Worm (Caenorhabditis elegans) whole organism, midembryonic: ENCODE measurements around the gene ZK938.10.

Experiments used
- T22C8.4 ChIP-seq: fragments of 200-800 bp; sonication (Bioruptor generic); IDR thresholded peaks from 2 replicates; pipeline ENCODE4 v1.3.6; 2022; ENCODE audit warnings: missing genetic modification characterization, missing compliant biosample characterization
- cog-1 ChIP-seq: sonication (generic microtip); optimal IDR thresholded peaks from 2 replicates; lab custom pipeline; 2016; ENCODE audit warnings: missing genetic modification characterization, missing compliant biosample characterization
- flt-1 ChIP-seq: fragments of 200-800 bp; sonication (Bioruptor generic); IDR thresholded peaks from 2 replicates; pipeline ENCODE4 v1.3.6; 2022; ENCODE audit warnings: missing genetic modification characterization, missing compliant biosample characterization
- klf-2 ChIP-seq: fragments of 200-800 bp; sonication (Bioruptor generic); conservative IDR thresholded peaks from 2 replicates; pipeline ENCODE4 v1.3.6; 2022; ENCODE audit warnings: missing genetic modification reagents, missing genetic modification characterization, missing compliant biosample characterization
- med-1 ChIP-seq: sonication (generic microtip); optimal IDR thresholded peaks from 2 replicates; lab custom pipeline; 2017; ENCODE audit warnings: missing genetic modification characterization, mild to moderate bottlenecking, missing compliant biosample characterization, antibody characterized with exemption, missing genetic modification reagents; ENCODE audit not compliant: insufficient read depth
- ref-1 ChIP-seq: fragments of 200-800 bp; sonication (Bioruptor generic); conservative IDR thresholded peaks from 2 replicates; pipeline ENCODE4 v1.3.6; 2022; ENCODE audit warnings: missing genetic modification reagents, missing genetic modification characterization, missing compliant biosample characterization
- tab-1 ChIP-seq: fragments of 200-800 bp; sonication (Bioruptor generic); IDR thresholded peaks from 2 replicates; pipeline ENCODE4 v1.3.6; 2022; ENCODE audit warnings: missing genetic modification characterization, missing compliant biosample characterization
- ztf-23 ChIP-seq: fragments of 200-800 bp; sonication (Bioruptor generic); IDR thresholded peaks from 2 replicates; pipeline ENCODE4 v1.3.6; 2022; ENCODE audit warnings: missing genetic modification reagents, missing genetic modification characterization, missing compliant biosample characterization
- ztf-29 ChIP-seq: fragments of 200-800 bp; sonication (Bioruptor generic); IDR thresholded peaks from 2 replicates; pipeline ENCODE4 v1.3.6; 2022; ENCODE audit warnings: missing genetic modification reagents, missing genetic modification characterization, missing compliant biosample characterization

ce11 chrII:9862147-9862546, 11.3 kb upstream of the ZK938.10 start, which contains the start of gene C08H9.18:
- TF ChIP-seq flt-1 (GFP tag; lab: Robert Waterston, UW): no peak
- no peak for TF ChIP-seq tab-1 (GFP tag; lab: Robert Waterston, UW)
- no peak for TF ChIP-seq T22C8.4 (GFP tag; lab: Robert Waterston, UW)
- no peak for TF ChIP-seq cog-1 (tag; lab: Kevin White, UChicago)
- no peak for TF ChIP-seq klf-2 (GFP tag; lab: Robert Waterston, UW)
- no peak for TF ChIP-seq ztf-23 (GFP tag; lab: Robert Waterston, UW)
- no peak for TF ChIP-seq ref-1 (GFP tag; lab: Robert Waterston, UW)
- TF ChIP-seq ztf-29: no peak
- no peak for TF ChIP-seq med-1 (GFP tag; lab: Kevin White, UChicago)
